Worm (Caenorhabditis elegans): ENCODE results near the gene C25F6.6.

DNA sequence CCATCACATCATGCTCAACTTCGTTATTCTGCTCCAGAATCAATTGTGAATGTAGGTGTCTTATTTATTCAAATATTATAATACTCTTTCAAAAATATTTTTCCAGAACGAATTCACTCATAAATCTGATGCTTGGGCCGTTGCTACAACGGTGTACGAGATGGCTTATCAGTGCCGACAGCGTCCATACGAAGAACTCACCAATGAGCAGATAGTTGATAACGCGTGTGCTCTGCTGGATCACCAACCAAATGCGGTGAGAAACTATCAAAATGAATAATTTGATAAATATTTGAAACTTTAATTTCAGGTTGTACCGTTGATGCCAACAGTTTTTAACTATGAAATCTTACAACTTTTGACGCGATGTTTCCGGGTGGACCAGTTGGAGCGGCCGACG is 15.0 kb upstream of the C25F6.6 start:
- TF ChIP-seq dao-5 (tag; optimal IDR thresholded peaks at IDR 0.05) (no peak), him-1 (tag; optimal IDR thresholded peaks at IDR 0.05) (no peak)
